Fruit fly (Drosophila melanogaster) whole organism, wandering third instar larva: ENCODE results near the gene eIF4A.

Experiments
- Abd-B ChIP-seq: fragments of >200 bp; optimal IDR thresholded peaks from 2 replicates; lab custom pipeline; 2017; ENCODE audit warnings: missing biosample characterization, missing genetic modification characterization
- CG32264 ChIP-seq: fragments of 200-800 bp; sonication (Bioruptor generic); optimal IDR thresholded peaks from 2 replicates; lab custom pipeline; 2016; ENCODE audit warnings: missing biosample characterization, missing genetic modification characterization
- CG9705 ChIP-seq: fragments of 200-800 bp; sonication (Bioruptor generic); optimal IDR thresholded peaks from 2 replicates; lab custom pipeline; 2018; ENCODE audit warnings: missing biosample characterization, mild to moderate bottlenecking, missing genetic modification characterization
- CrebA ChIP-seq: fragments of 200-800 bp; sonication (Bioruptor generic); optimal IDR thresholded peaks from 2 replicates; lab custom pipeline; 2016; ENCODE audit warnings: missing biosample characterization, mild to moderate bottlenecking, missing genetic modification characterization, borderline replicate concordance
- Dfd ChIP-seq: fragments of >200 bp; optimal IDR thresholded peaks from 2 replicates; lab custom pipeline; 2017; ENCODE audit warnings: missing biosample characterization, missing genetic modification characterization
- Dif ChIP-seq: fragments of 200-275, 200-300 bp; sonication (Bioruptor generic); optimal IDR thresholded peaks from 2 replicates; lab custom pipeline; 2018; ENCODE audit warnings: missing biosample characterization, missing genetic modification characterization; ENCODE audit not compliant: partially characterized antibody
- GATAd ChIP-seq: sonication (Bioruptor generic); optimal IDR thresholded peaks from 2 replicates; lab custom pipeline; 2016; ENCODE audit warnings: missing biosample characterization, missing genetic modification characterization
- HLH106 ChIP-seq: fragments of 200-800 bp; optimal IDR thresholded peaks from 3 replicates; lab custom pipeline; 2019; ENCODE audit warnings: missing biosample characterization, mild to moderate bottlenecking, missing genetic modification characterization, moderate library complexity
- Hnf4 ChIP-seq: fragments of 200-800 bp; sonication (Bioruptor generic); optimal IDR thresholded peaks from 2 replicates; lab custom pipeline; 2016; ENCODE audit warnings: missing biosample characterization, mild to moderate bottlenecking, missing genetic modification characterization
- Hr78 ChIP-seq: fragments of >200 bp; optimal IDR thresholded peaks from 2 replicates; lab custom pipeline; 2017; ENCODE audit warnings: missing biosample characterization, missing genetic modification characterization
- Hr83 ChIP-seq: fragments of 200-300 bp; sonication (Bioruptor generic); optimal IDR thresholded peaks from 2 replicates; lab custom pipeline; 2016; ENCODE audit warnings: missing biosample characterization, mild to moderate bottlenecking, missing genetic modification characterization, moderate library complexity; ENCODE audit not compliant: poor library complexity, severe bottlenecking
- Jra ChIP-seq: sonication (Bioruptor generic); optimal IDR thresholded peaks from 2 replicates; lab custom pipeline; 2016; ENCODE audit warnings: missing biosample characterization, missing genetic modification characterization
- Mio ChIP-seq: sonication (Bioruptor generic); optimal IDR thresholded peaks from 2 replicates; lab custom pipeline; 2016; ENCODE audit warnings: missing biosample characterization, missing genetic modification characterization
- Myc ChIP-seq: fragments of >200 bp; optimal IDR thresholded peaks from 2 replicates; lab custom pipeline; 2017
- N ChIP-seq: fragments of >200 bp; optimal IDR thresholded peaks from 2 replicates; lab custom pipeline; 2018; ENCODE audit warnings: missing biosample characterization, missing external identifiers, missing genetic modification characterization
- OdsH ChIP-seq: fragments of 200-800 bp; sonication (Bioruptor generic); optimal IDR thresholded peaks from 2 replicates; lab custom pipeline; 2016; ENCODE audit warnings: missing biosample characterization, mild to moderate bottlenecking, missing genetic modification characterization
- Rel ChIP-seq, 2 experiments: fragments of 200-800 bp; sonication (Bioruptor generic) in 1 of 2; optimal IDR thresholded peaks; 2 replicates in 1 of 2; 3 replicates in 1 of 2; lab custom pipeline; 2016 to 2019; ENCODE audit warnings: mild to moderate bottlenecking in 2 of 2, missing biosample characterization in 2 of 2, missing genetic modification characterization in 2 of 2, moderate library complexity in 1 of 2
- Sp1 ChIP-seq: fragments of 200-800 bp; sonication (Bioruptor generic); optimal IDR thresholded peaks from 3 replicates; lab custom pipeline; 2019; ENCODE audit warnings: missing biosample characterization, mild to moderate bottlenecking, missing genetic modification characterization, moderate library complexity
- Vsx2 ChIP-seq: fragments of 200-300, 225-300 bp; sonication (Bioruptor generic); optimal IDR thresholded peaks from 2 replicates; lab custom pipeline; 2018; ENCODE audit warnings: missing biosample characterization, missing genetic modification characterization; ENCODE audit not compliant: partially characterized antibody
- br ChIP-seq: fragments of 200-800 bp; sonication (Bioruptor generic); optimal IDR thresholded peaks from 2 replicates; lab custom pipeline; 2016; ENCODE audit warnings: missing biosample characterization, missing genetic modification characterization
- brk ChIP-seq: fragments of 200-800 bp; sonication (Bioruptor generic); optimal IDR thresholded peaks from 2 replicates; lab custom pipeline; 2016; ENCODE audit warnings: missing biosample characterization, mild to moderate bottlenecking, missing genetic modification characterization
- dl ChIP-seq, 2 experiments: fragments of 175-275, 200-275 bp in 1 of 2; fragments of 200-275 bp in 1 of 2; sonication (Bioruptor generic); optimal IDR thresholded peaks; lab custom pipeline; 2018; ENCODE audit warnings: mild to moderate bottlenecking in 2 of 2, missing biosample characterization in 2 of 2, missing genetic modification characterization in 2 of 2, moderate library complexity in 2 of 2; ENCODE audit not compliant: partially characterized antibody in 2 of 2, insufficient read depth in 1 of 2
- dmrt93B ChIP-seq: fragments of 200-800 bp; sonication (Bioruptor generic); optimal IDR thresholded peaks from 2 replicates; lab custom pipeline; 2018; ENCODE audit warnings: missing biosample characterization, mild to moderate bottlenecking, missing genetic modification characterization
- dsf ChIP-seq: sonication (Bioruptor generic); optimal IDR thresholded peaks from 2 replicates; lab custom pipeline; 2016; ENCODE audit warnings: missing biosample characterization, missing genetic modification characterization, borderline replicate concordance
- ey ChIP-seq: fragments of 200-800 bp; sonication (Bioruptor generic); optimal IDR thresholded peaks from 2 replicates; lab custom pipeline; 2016; ENCODE audit warnings: missing biosample characterization, missing genetic modification characterization
- foxo ChIP-seq, 2 experiments: fragments of 200-800 bp; sonication (Bioruptor generic); optimal IDR thresholded peaks; 2 replicates in 1 of 2; 3 replicates in 1 of 2; lab custom pipeline; 2016 to 2017; ENCODE audit warnings: missing biosample characterization in 2 of 2, missing genetic modification characterization in 2 of 2
- fru ChIP-seq: fragments of 200-800 bp; sonication (Bioruptor generic); optimal IDR thresholded peaks from 3 replicates; lab custom pipeline; 2016; ENCODE audit warnings: missing biosample characterization, mild to moderate bottlenecking, missing genetic modification characterization
- h ChIP-seq: fragments of 200-800 bp; sonication (Bioruptor generic); optimal IDR thresholded peaks from 3 replicates; lab custom pipeline; 2016; ENCODE audit warnings: missing biosample characterization, mild to moderate bottlenecking, missing genetic modification characterization
- jim ChIP-seq: fragments of 175-275, 200-325 bp; sonication (Bioruptor generic); optimal IDR thresholded peaks from 2 replicates; lab custom pipeline; 2016; ENCODE audit warnings: missing biosample characterization, mild to moderate bottlenecking, missing genetic modification characterization
- lola ChIP-seq: fragments of >200 bp; optimal IDR thresholded peaks from 2 replicates; lab custom pipeline; 2017; ENCODE audit warnings: missing biosample characterization, missing genetic modification characterization
- pan ChIP-seq: fragments of >200 bp; optimal IDR thresholded peaks from 2 replicates; lab custom pipeline; 2017
- psq ChIP-seq: fragments of 200-800 bp; sonication (Bioruptor generic); optimal IDR thresholded peaks from 3 replicates; lab custom pipeline; 2017; ENCODE audit warnings: missing biosample characterization, mild to moderate bottlenecking, missing genetic modification characterization, moderate library complexity
- rgr ChIP-seq: fragments of 200-800 bp; sonication (Bioruptor generic); optimal IDR thresholded peaks from 3 replicates; lab custom pipeline; 2016; ENCODE audit warnings: missing biosample characterization, mild to moderate bottlenecking, missing genetic modification characterization
- sv ChIP-seq: fragments of 200-800 bp; sonication (Bioruptor generic); optimal IDR thresholded peaks from 3 replicates; lab custom pipeline; 2016; ENCODE audit warnings: missing biosample characterization, missing genetic modification characterization
- tai ChIP-seq: sonication (Bioruptor generic); optimal IDR thresholded peaks from 2 replicates; lab custom pipeline; 2016; ENCODE audit warnings: missing biosample characterization, missing genetic modification characterization
- usp ChIP-seq: fragments of >200 bp; optimal IDR thresholded peaks from 2 replicates; lab custom pipeline; 2017; ENCODE audit warnings: missing biosample characterization, missing genetic modification characterization
- woc ChIP-seq: sonication (Bioruptor generic); optimal IDR thresholded peaks from 2 replicates; lab custom pipeline; 2016; ENCODE audit warnings: missing biosample characterization, mild to moderate bottlenecking, missing genetic modification characterization

eIF4A gene

DNA sequence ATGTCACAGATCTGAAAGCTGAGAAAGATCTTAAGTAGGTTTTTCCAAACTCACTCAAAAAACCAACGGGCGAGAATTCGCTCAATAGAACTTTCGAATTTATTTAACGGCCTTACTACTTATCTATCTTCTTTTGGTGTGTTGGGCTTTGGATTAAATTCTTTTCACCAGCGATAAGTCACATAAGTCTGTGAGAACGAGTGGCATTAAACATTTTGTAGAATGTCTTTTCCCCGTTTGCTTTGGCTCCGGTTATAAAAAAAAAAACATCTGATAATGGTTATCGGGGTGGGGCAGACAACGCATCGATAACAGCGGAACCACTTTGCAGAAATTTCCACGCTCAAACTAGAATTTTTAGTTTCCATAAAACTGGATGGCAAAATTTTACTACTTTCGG is 6.0 kb upstream of the eIF4A start:
- TF ChIP-seq HLH106 (tag; lab: Kevin White, UChicago) (no peak), sv (GFP tag; lab: Kevin White, UChicago) (no peak), Vsx2 (no peak), psq (GFP tag; lab: Kevin White, UChicago) (peak; percentile 4)

DNA sequence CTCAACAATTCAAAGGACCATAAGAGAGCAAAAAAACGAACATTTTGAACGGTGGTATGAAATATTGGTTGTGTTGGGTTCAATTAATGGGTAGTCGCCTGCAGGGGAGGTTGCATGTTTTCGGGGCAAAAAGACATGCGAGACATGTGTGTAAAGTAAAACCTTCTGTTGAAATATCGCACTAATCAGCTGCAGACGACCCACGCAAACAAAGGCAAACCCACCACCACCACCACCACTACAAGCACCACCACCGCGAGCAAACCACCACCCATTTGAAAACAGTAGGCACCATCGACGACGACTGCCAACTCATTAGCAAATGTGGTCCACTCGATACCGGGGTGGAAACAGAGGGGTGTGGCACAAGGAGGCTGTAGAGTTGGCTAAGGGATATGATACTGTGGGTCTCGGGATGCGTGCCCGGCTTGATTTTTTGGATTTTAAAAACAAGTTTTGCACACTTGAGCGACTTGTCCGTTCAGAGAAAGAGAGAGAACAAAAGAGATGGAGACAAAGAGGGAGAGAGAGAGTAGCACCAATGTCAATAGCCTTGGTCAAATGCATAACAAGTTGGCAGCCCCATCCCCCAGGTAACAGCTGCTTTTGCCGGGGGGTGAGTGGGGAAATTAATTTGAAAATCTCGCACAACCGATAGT is 4.4 kb upstream of the eIF4A start:
- TF ChIP-seq lola (GFP tag; lab: Kevin White, UChicago): no peak
- TF ChIP-seq Hr83 (GFP tag; lab: Kevin White, UChicago): no peak
- peak; percentile 54 for TF ChIP-seq Dif (GFP tag; lab: Kevin White, UChicago)
- no peak for TF ChIP-seq Vsx2
- no peak for TF ChIP-seq Abd-B (GFP tag; lab: Kevin White, UChicago)
- peak; percentile 50 for TF ChIP-seq fru (GFP tag; lab: Kevin White, UChicago)
- peak; percentile 39 for TF ChIP-seq rgr
- TF ChIP-seq N (GFP tag; lab: Kevin White, UChicago): no peak
- TF ChIP-seq psq (GFP tag; lab: Kevin White, UChicago): peak; percentile 61
- no peak for TF ChIP-seq Myc (lab: Kevin White, UChicago)
- TF ChIP-seq CrebA (GFP tag; lab: Kevin White, UChicago): no peak
- peak; percentile 60 for TF ChIP-seq Sp1 (GFP tag; lab: Kevin White, UChicago)
- peak; percentile 36 for TF ChIP-seq HLH106 (tag; lab: Kevin White, UChicago)
- no peak for TF ChIP-seq CG32264 (GFP tag; lab: Kevin White, UChicago)
- TF ChIP-seq foxo (GFP tag; optimal IDR thresholded peaks at IDR 0.05; lab: Kevin White, UChicago): peak in 1 of 2 experiments; percentile 37
- no peak for TF ChIP-seq dsf
- TF ChIP-seq CG9705 (GFP tag; lab: Kevin White, UChicago): peak; percentile 27
- TF ChIP-seq OdsH (GFP tag; lab: Kevin White, UChicago): no peak
- TF ChIP-seq Rel (GFP tag; optimal IDR thresholded peaks at IDR 0.05; lab: Kevin White, UChicago): no peak
- TF ChIP-seq Rel (tag; optimal IDR thresholded peaks at IDR 0.05; lab: Kevin White, UChicago): peak; percentile 35
- TF ChIP-seq br: peak; percentile 3
- no peak for TF ChIP-seq woc (GFP tag; lab: Kevin White, UChicago)
- no peak for TF ChIP-seq pan
- peak; percentile 61 for TF ChIP-seq h (GFP tag; lab: Kevin White, UChicago)
- TF ChIP-seq dl (GFP tag; optimal IDR thresholded peaks at IDR 0.05; lab: Kevin White, UChicago; ENCODE audit: insufficient read depth in 1 of 2, partially characterized antibody in 2 of 2): peak; percentile 17 to 27
- TF ChIP-seq, all 38 proteins: peak for 12

DNA sequence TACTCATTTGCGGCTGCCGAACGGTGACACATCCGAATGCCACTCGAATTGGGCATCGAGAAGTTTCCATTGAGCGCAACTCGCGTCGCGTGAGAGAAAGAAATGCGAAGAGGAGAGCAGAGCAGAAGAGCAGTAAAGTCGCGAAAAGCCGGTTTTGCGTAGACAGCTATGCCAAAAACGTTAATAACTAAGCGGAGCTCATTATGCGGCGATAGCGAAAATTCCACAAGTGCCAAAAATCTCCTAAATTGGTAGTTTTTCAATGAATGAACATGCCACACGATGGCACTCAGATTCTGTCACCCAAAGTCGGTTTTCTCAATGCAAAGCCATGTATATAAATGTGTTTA is 3.9 kb upstream of the eIF4A start:
- TF ChIP-seq ey (GFP tag; lab: Kevin White, UChicago) (no peak), tai (no peak), Vsx2 (no peak), Jra (peak; percentile 33)

DNA sequence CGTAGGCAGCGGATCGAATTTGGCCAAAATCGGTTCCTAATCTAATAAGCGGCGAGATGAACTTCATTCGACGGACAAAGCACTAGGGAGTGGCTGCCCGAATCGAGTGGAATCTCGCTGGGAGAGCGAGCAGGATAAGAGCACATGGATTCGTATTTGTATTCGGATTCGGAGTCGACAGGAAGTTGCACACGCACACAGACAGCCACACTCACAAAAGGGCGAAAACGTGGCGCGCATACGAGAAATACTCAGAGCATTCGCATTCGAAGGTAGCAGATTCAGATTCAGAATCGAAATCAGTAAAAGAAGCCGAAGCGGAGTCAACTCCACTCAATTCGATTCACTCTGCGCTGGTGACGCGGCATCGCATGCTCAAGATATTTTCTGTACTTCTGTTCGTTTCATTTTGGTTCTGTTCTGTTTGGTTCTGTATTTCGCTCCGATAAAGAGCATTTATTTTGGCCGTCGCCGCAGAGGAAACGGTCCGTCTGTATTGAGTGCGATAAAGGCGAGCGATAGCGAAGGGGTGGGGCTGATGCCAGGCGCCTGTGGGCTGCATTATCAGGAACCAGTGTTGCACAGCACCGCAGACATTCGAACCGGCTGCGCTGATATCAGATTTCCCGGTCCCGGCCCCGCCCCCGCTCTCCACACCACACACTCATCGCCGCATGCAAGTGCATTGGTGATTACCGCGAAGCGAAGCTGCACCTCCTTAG is 3.1 kb upstream of the eIF4A start:
- TF ChIP-seq jim (GFP tag; lab: Kevin White, UChicago): no peak
- TF ChIP-seq Jra: peak; percentile 67
- TF ChIP-seq Abd-B (GFP tag; lab: Kevin White, UChicago): no peak
- TF ChIP-seq Rel (GFP tag; optimal IDR thresholded peaks at IDR 0.05; lab: Kevin White, UChicago): peak; percentile 78
- TF ChIP-seq Rel (tag; optimal IDR thresholded peaks at IDR 0.05; lab: Kevin White, UChicago): peak; percentile 72
- TF ChIP-seq brk: peak; percentile 70
- TF ChIP-seq OdsH (GFP tag; lab: Kevin White, UChicago): peak; percentile 34
- TF ChIP-seq HLH106 (tag; lab: Kevin White, UChicago): peak; percentile 21
- no peak for TF ChIP-seq sv (GFP tag; lab: Kevin White, UChicago)
- TF ChIP-seq dmrt93B (GFP tag; lab: Kevin White, UChicago): no peak
- TF ChIP-seq Myc (lab: Kevin White, UChicago): no peak
- peak; percentile 94 for TF ChIP-seq CrebA (GFP tag; lab: Kevin White, UChicago)
- TF ChIP-seq foxo (GFP tag; optimal IDR thresholded peaks at IDR 0.05; lab: Kevin White, UChicago): peak; percentile 18 to 24
- TF ChIP-seq Hr83 (GFP tag; lab: Kevin White, UChicago): peak; percentile 70
- no peak for TF ChIP-seq tai
- TF ChIP-seq br: peak; percentile 50
- no peak for TF ChIP-seq pan
- TF ChIP-seq Sp1 (GFP tag; lab: Kevin White, UChicago): peak; percentile 7
- peak; percentile 37 for TF ChIP-seq woc (GFP tag; lab: Kevin White, UChicago)
- no peak for TF ChIP-seq Dfd (GFP tag; lab: Kevin White, UChicago)
- no peak for TF ChIP-seq lola (GFP tag; lab: Kevin White, UChicago)
- TF ChIP-seq Mio (GFP tag; lab: Kevin White, UChicago): peak; percentile 37
- TF ChIP-seq usp (GFP tag; lab: Kevin White, UChicago): no peak
- TF ChIP-seq Hr78: peak; percentile 3
- TF ChIP-seq GATAd (GFP tag; lab: Kevin White, UChicago): no peak
- TF ChIP-seq h (GFP tag; lab: Kevin White, UChicago): peak; percentile 79
- no peak for TF ChIP-seq Vsx2
- TF ChIP-seq rgr: peak; percentile 38
- TF ChIP-seq dsf: no peak
- no peak for TF ChIP-seq ey (GFP tag; lab: Kevin White, UChicago)
- peak; percentile 23 for TF ChIP-seq psq (GFP tag; lab: Kevin White, UChicago)
- TF ChIP-seq Hnf4: peak; percentile 53
